Fruit fly (Drosophila melanogaster) whole organism: ENCODE measurements around the gene ND-15.

Source experiments
- CG8478 ChIP-seq: fragments of >200 bp; optimal IDR thresholded peaks from 2 replicates; lab custom pipeline; 2018; ENCODE audit warnings: inconsistent platforms
- Dll ChIP-seq: fragments of >200 bp; optimal IDR thresholded peaks from 2 replicates; lab custom pipeline; 2017
- psq ChIP-seq: fragments of >200 bp; optimal IDR thresholded peaks from 2 replicates; lab custom pipeline; 2017

DNA sequence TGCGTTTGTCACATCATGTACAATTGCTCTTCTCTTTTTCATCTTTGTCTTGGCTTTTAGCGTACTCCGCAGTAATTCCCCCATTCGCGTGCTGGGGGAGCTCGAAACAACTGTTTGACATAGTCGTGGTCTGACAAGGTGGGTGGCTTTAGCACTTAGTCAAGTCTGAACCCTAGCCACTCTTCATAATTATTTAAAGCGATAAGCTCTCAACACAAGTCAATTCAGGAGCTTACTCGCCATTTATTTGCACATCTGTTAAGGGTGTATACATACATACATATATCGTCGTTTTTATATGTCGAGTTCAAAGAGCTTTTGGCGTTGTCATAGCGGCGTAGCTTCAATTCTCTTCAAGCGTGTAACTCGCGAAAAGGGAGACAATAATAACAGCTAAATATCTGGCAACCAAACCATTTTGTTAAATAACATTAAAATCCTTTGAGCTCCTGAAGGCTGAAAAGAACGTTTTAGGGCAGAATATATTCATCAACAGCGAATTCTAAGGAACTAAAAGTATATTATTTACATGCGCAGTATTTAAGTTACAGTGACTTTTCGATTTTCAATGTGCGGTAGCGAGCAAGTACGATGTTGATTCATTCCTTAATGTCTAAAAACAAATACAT lies 40.7 kb upstream of the ND-15 start:
- TF ChIP-seq Dll: no peak
- no peak for TF ChIP-seq CG8478
- TF ChIP-seq psq (lab: Kevin White, UChicago): no peak
